Fruit fly (Drosophila melanogaster) whole organism, embryonic: ENCODE data around the gene CG46427.
A peak's percentile ranks its signal among the peaks of the same experiment; 100 is the strongest.

Experiments used
- Bgb ChIP-seq: fragments of 200-800 bp; sonication (Bioruptor generic); IDR thresholded peaks from 2 replicates; pipeline ENCODE4 v1.3.6; 2022; ENCODE audit warnings: missing biosample characterization, missing genetic modification characterization; ENCODE audit not compliant: partially characterized antibody
- CG10462 ChIP-seq: fragments of 200-800 bp; sonication (Bioruptor generic); optimal IDR thresholded peaks from 2 replicates; lab custom pipeline; 2016; ENCODE audit warnings: missing biosample characterization, missing genetic modification characterization
- CG10565 ChIP-seq: fragments of 200-800 bp; sonication (Bioruptor generic); optimal IDR thresholded peaks from 3 replicates; lab custom pipeline; 2016; ENCODE audit warnings: missing biosample characterization, mild to moderate bottlenecking, missing genetic modification characterization
- CG11723 ChIP-seq: fragments of 200-800 bp; sonication (Bioruptor generic); optimal IDR thresholded peaks from 2 replicates; lab custom pipeline; 2017; ENCODE audit warnings: missing biosample characterization, mild to moderate bottlenecking, missing genetic modification characterization
- CG13123 ChIP-seq: fragments of 200-800 bp; sonication (Bioruptor generic); optimal IDR thresholded peaks from 2 replicates; lab custom pipeline; 2016; ENCODE audit warnings: missing biosample characterization, missing genetic modification characterization
- CG13424 ChIP-seq: fragments of 200-800 bp; sonication (Bioruptor generic); optimal IDR thresholded peaks from 2 replicates; lab custom pipeline; 2019; ENCODE audit warnings: missing biosample characterization, mild to moderate bottlenecking, missing genetic modification characterization, moderate library complexity
- CG13624 ChIP-seq: fragments of 200-800 bp; sonication (Bioruptor generic); optimal IDR thresholded peaks from 2 replicates; lab custom pipeline; 2016; ENCODE audit warnings: missing biosample characterization, missing genetic modification characterization
- CG15479 ChIP-seq: fragments of 200-800 bp; sonication (Bioruptor generic); optimal IDR thresholded peaks from 3 replicates; lab custom pipeline; 2019; ENCODE audit warnings: missing biosample characterization, mild to moderate bottlenecking, missing genetic modification characterization, moderate library complexity
- CG15696 ChIP-seq: fragments of 200-800 bp; sonication (Bioruptor generic); optimal IDR thresholded peaks from 2 replicates; lab custom pipeline; 2019; ENCODE audit warnings: missing biosample characterization, mild to moderate bottlenecking, missing genetic modification characterization, moderate library complexity
- CG16863 ChIP-seq: fragments of 200-800 bp; sonication (Bioruptor generic); optimal IDR thresholded peaks from 3 replicates; lab custom pipeline; 2016; ENCODE audit warnings: missing biosample characterization, missing genetic modification characterization
- CG18262 ChIP-seq: fragments of 200-800 bp; optimal IDR thresholded peaks from 3 replicates; lab custom pipeline; 2019; ENCODE audit warnings: missing biosample characterization, mild to moderate bottlenecking, missing genetic modification characterization, moderate library complexity
- CG2889 ChIP-seq: fragments of 200-800 bp; sonication (Bioruptor generic); IDR thresholded peaks from 3 replicates; pipeline ENCODE4 v1.3.6; 2022; ENCODE audit warnings: missing biosample characterization, missing genetic modification characterization
- CG3407 ChIP-seq: fragments of 200-800 bp; sonication (Bioruptor generic); optimal IDR thresholded peaks from 2 replicates; lab custom pipeline; 2018; ENCODE audit warnings: missing biosample characterization, mild to moderate bottlenecking, missing genetic modification characterization
- CG34376 ChIP-seq: fragments of 200-800 bp; sonication (Bioruptor generic); optimal IDR thresholded peaks from 2 replicates; lab custom pipeline; 2018; ENCODE audit warnings: missing biosample characterization, mild to moderate bottlenecking, missing genetic modification characterization
- CG4730 ChIP-seq: fragments of 200-800 bp; sonication (Bioruptor generic); IDR thresholded peaks from 2 replicates; pipeline ENCODE4 v1.3.6; 2022; ENCODE audit warnings: missing biosample characterization, missing genetic modification characterization
- CG4820 ChIP-seq: fragments of 200-800 bp; sonication (Bioruptor generic); optimal IDR thresholded peaks from 3 replicates; lab custom pipeline; 2016; ENCODE audit warnings: missing biosample characterization, missing genetic modification characterization
- CG7839 ChIP-seq: fragments of 200-800 bp; sonication (Bioruptor generic); optimal IDR thresholded peaks from 3 replicates; lab custom pipeline; 2018; ENCODE audit warnings: missing biosample characterization, mild to moderate bottlenecking, missing genetic modification characterization, moderate library complexity
- CG7928 ChIP-seq: fragments of 200-800 bp; sonication (Bioruptor generic); optimal IDR thresholded peaks from 2 replicates; lab custom pipeline; 2017; ENCODE audit warnings: missing biosample characterization, mild to moderate bottlenecking, missing genetic modification characterization
- CG7963 ChIP-seq: fragments of 200-800 bp; sonication (Bioruptor generic); IDR thresholded peaks from 3 replicates; pipeline ENCODE4 v1.3.6; 2022; ENCODE audit warnings: missing biosample characterization, missing genetic modification characterization; ENCODE audit not compliant: partially characterized antibody
- Camta ChIP-seq: fragments of 200-800 bp; sonication (Bioruptor generic); optimal IDR thresholded peaks from 2 replicates; lab custom pipeline; 2016; ENCODE audit warnings: missing biosample characterization, missing genetic modification characterization
- Doc3 ChIP-seq: fragments of 200-800 bp; sonication (Bioruptor generic); IDR thresholded peaks from 3 replicates; pipeline ENCODE4 v1.3.6; 2022; ENCODE audit warnings: missing biosample characterization, missing genetic modification characterization; ENCODE audit not compliant: partially characterized antibody
- Fer1 ChIP-seq: fragments of 200-800 bp; sonication (Bioruptor generic); optimal IDR thresholded peaks from 2 replicates; lab custom pipeline; 2017; ENCODE audit warnings: missing biosample characterization, mild to moderate bottlenecking, missing genetic modification characterization
- HLH54F ChIP-seq: fragments of 200-800 bp; sonication (Bioruptor generic); optimal IDR thresholded peaks from 3 replicates; lab custom pipeline; 2016; ENCODE audit warnings: missing biosample characterization, missing genetic modification characterization
- Hey ChIP-seq: fragments of 200-800 bp; sonication (Bioruptor generic); optimal IDR thresholded peaks from 3 replicates; lab custom pipeline; 2018; ENCODE audit warnings: missing biosample characterization, mild to moderate bottlenecking, missing genetic modification characterization
- Hr51 ChIP-seq, 2 experiments: fragments of 200-800 bp; sonication (Bioruptor generic); optimal IDR thresholded peaks; 2 replicates in 1 of 2; 3 replicates in 1 of 2; lab custom pipeline; 2016 to 2018; ENCODE audit warnings: missing biosample characterization in 2 of 2, missing genetic modification characterization in 2 of 2, mild to moderate bottlenecking in 1 of 2, moderate library complexity in 1 of 2
- Jarid2 ChIP-seq: fragments of 200-800 bp; sonication (Bioruptor generic); optimal IDR thresholded peaks from 3 replicates; lab custom pipeline; 2017; ENCODE audit warnings: mild to moderate bottlenecking, missing biosample characterization, missing genetic modification reagents, missing genetic modification characterization
- Lhr ChIP-seq: fragments of 200-800 bp; sonication (Bioruptor generic); optimal IDR thresholded peaks from 3 replicates; lab custom pipeline; 2017; ENCODE audit warnings: mild to moderate bottlenecking, missing biosample characterization, missing genetic modification reagents, missing genetic modification characterization
- Myb ChIP-seq: fragments of 200-800 bp; sonication (Bioruptor generic); optimal IDR thresholded peaks from 2 replicates; lab custom pipeline; 2016; ENCODE audit warnings: missing biosample characterization, missing genetic modification characterization
- Ravus ChIP-seq: fragments of 200-800 bp; sonication (Bioruptor generic); IDR thresholded peaks from 2 replicates; pipeline ENCODE4 v1.3.6; 2022; ENCODE audit warnings: missing biosample characterization, missing genetic modification characterization
- Taf1 ChIP-seq: fragments of 200-800 bp; sonication (Bioruptor generic); IDR thresholded peaks from 2 replicates; pipeline ENCODE4 v1.3.6; 2022; ENCODE audit warnings: missing biosample characterization, missing genetic modification characterization
- cg ChIP-seq: fragments of 200-800 bp; sonication (Bioruptor generic); optimal IDR thresholded peaks from 3 replicates; lab custom pipeline; 2019; ENCODE audit warnings: missing biosample characterization, mild to moderate bottlenecking, missing genetic modification characterization, moderate library complexity
- cwo ChIP-seq: fragments of 200-800 bp; sonication (Bioruptor generic); optimal IDR thresholded peaks from 3 replicates; lab custom pipeline; 2017; ENCODE audit warnings: missing biosample characterization, missing genetic modification characterization, mild to moderate bottlenecking, moderate library complexity, missing genetic modification reagents
- da ChIP-seq: fragments of 200-800 bp; sonication (Bioruptor generic); optimal IDR thresholded peaks from 2 replicates; lab custom pipeline; 2016; ENCODE audit warnings: missing biosample characterization, missing genetic modification characterization
- esg ChIP-seq: fragments of 200-800 bp; sonication (Bioruptor generic); conservative IDR thresholded peaks from 2 replicates; pipeline ENCODE4 v1.3.6; 2022; ENCODE audit warnings: missing biosample characterization, missing genetic modification characterization
- eve ChIP-seq, 2 experiments: fragments of >200 bp; optimal IDR thresholded peaks; 2 replicates each; lab custom pipeline; 2017; ENCODE audit warnings: missing biosample characterization in 2 of 2, missing genetic modification characterization in 2 of 2
- exex ChIP-seq: fragments of 200-800 bp; sonication (Bioruptor generic); optimal IDR thresholded peaks from 4 replicates; lab custom pipeline; 2018; ENCODE audit warnings: missing biosample characterization, mild to moderate bottlenecking, missing genetic modification characterization, moderate library complexity
- gcm2 ChIP-seq: fragments of 200-800 bp; sonication (Bioruptor generic); optimal IDR thresholded peaks from 2 replicates; lab custom pipeline; 2016; ENCODE audit warnings: missing biosample characterization, missing genetic modification characterization
- hb ChIP-seq: fragments of 200-800 bp; sonication (Bioruptor generic); IDR thresholded peaks from 3 replicates; pipeline ENCODE4 v1.3.6; 2022; ENCODE audit warnings: missing biosample characterization, missing genetic modification characterization; ENCODE audit not compliant: partially characterized antibody
- ken ChIP-seq: fragments of 200-800 bp; sonication (Bioruptor generic); IDR thresholded peaks from 3 replicates; pipeline ENCODE4 v1.3.6; 2022; ENCODE audit warnings: missing biosample characterization, missing genetic modification characterization
- lmd ChIP-seq: fragments of 200-800 bp; sonication (Bioruptor generic); IDR thresholded peaks from 2 replicates; pipeline ENCODE4 v1.3.6; 2022; ENCODE audit warnings: missing biosample characterization, missing genetic modification characterization
- lola ChIP-seq, 3 experiments: fragments of >200 bp in 2 of 3; fragments of 200-800 bp in 1 of 3; sonication (Bioruptor generic) in 1 of 3; optimal IDR thresholded peaks; 2 replicates each; lab custom pipeline; 2017 to 2019; ENCODE audit warnings: missing biosample characterization in 3 of 3, missing genetic modification characterization in 3 of 3, mild to moderate bottlenecking in 1 of 3, moderate library complexity in 1 of 3
- slbo ChIP-seq: fragments of 200-800 bp; sonication (Bioruptor generic); IDR thresholded peaks from 2 replicates; pipeline ENCODE4 v1.3.6; 2022; ENCODE audit warnings: missing biosample characterization, missing genetic modification characterization
- slou ChIP-seq: fragments of 200-800 bp; sonication (Bioruptor generic); optimal IDR thresholded peaks from 3 replicates; lab custom pipeline; 2016; ENCODE audit warnings: missing biosample characterization, missing genetic modification characterization
- sug ChIP-seq: fragments of 200-800 bp; optimal IDR thresholded peaks from 2 replicates; lab custom pipeline; 2019; ENCODE audit warnings: missing biosample characterization, mild to moderate bottlenecking, missing genetic modification characterization, moderate library complexity
- tin ChIP-seq: fragments of 200-800 bp; sonication (Bioruptor generic); optimal IDR thresholded peaks from 3 replicates; lab custom pipeline; 2016; ENCODE audit warnings: missing biosample characterization, missing genetic modification characterization
- vvl ChIP-seq: fragments of 200-800 bp; sonication (Bioruptor generic); IDR thresholded peaks from 2 replicates; pipeline ENCODE4 v1.3.6; 2022; ENCODE audit warnings: missing biosample characterization, missing genetic modification characterization
- yki ChIP-seq: fragments of >200 bp; optimal IDR thresholded peaks from 3 replicates; lab custom pipeline; 2018
- zen ChIP-seq: fragments of 200-800 bp; sonication (Bioruptor generic); optimal IDR thresholded peaks from 3 replicates; lab custom pipeline; 2018; ENCODE audit warnings: missing biosample characterization, mild to moderate bottlenecking, missing genetic modification characterization, moderate library complexity

Gene CG46427

dm6 chr3R:12442601-12443533 lies 3.9 kb upstream of the CG46427 start (continued):
- no peak for TF ChIP-seq CG15696 (tag; lab: Kevin White, UChicago)
- no peak for TF ChIP-seq HLH54F (GFP tag; lab: Kevin White, UChicago)
- no peak for TF ChIP-seq yki (lab: Kevin White, UChicago)
- TF ChIP-seq slbo: peak; percentile 51; the same call in 1 of the 2 replicates
- no peak for TF ChIP-seq gcm2
- TF ChIP-seq Taf1: peak; percentile 39; the same call in 1 of the 2 replicates
- TF ChIP-seq CG3407 (GFP tag; lab: Kevin White, UChicago): no peak
- no peak for TF ChIP-seq Bgb (GFP tag; lab: Robert Waterston, UW)
- TF ChIP-seq da: no peak
- no peak for TF ChIP-seq esg
- TF ChIP-seq lmd (GFP tag; lab: Robert Waterston, UW): peak; percentile 24; the same call in 1 of the 2 replicates
- no peak for TF ChIP-seq CG2889 (GFP tag; lab: Robert Waterston, UW)
- TF ChIP-seq sug (tag; lab: Kevin White, UChicago): peak; percentile 6
- TF ChIP-seq CG7963 (GFP tag; lab: Robert Waterston, UW): no peak
- no peak for TF ChIP-seq lola (GFP tag; optimal IDR thresholded peaks at IDR 0.05; lab: Kevin White, UChicago)
- no peak for TF ChIP-seq Doc3 (GFP tag; lab: Robert Waterston, UW)
- peak; percentile 14 for TF ChIP-seq cwo (GFP tag; lab: Kevin White, UChicago)
- TF ChIP-seq zen (tag; lab: Kevin White, UChicago): no peak
- TF ChIP-seq hb: no peak
- TF ChIP-seq Fer1 (GFP tag; lab: Kevin White, UChicago): peak; percentile 33
- TF ChIP-seq eve (GFP tag; optimal IDR thresholded peaks at IDR 0.05; lab: Kevin White, UChicago): no peak
- TF ChIP-seq CG4730 (GFP tag; lab: Robert Waterston, UW): no peak
- TF ChIP-seq Hr51 (GFP tag; optimal IDR thresholded peaks at IDR 0.05; lab: Kevin White, UChicago): peak in 1 of 2 experiments; percentile 63
- no peak for TF ChIP-seq ken (GFP tag; lab: Robert Waterston, UW)
- TF ChIP-seq Lhr (GFP tag; lab: Kevin White, UChicago): no peak
- TF ChIP-seq CG7928: no peak
- no peak for TF ChIP-seq CG13123 (GFP tag; lab: Kevin White, UChicago)
- no peak for TF ChIP-seq CG15479 (GFP tag; lab: Kevin White, UChicago)
- TF ChIP-seq CG7839: peak; percentile 47
- no peak for TF ChIP-seq exex
- TF ChIP-seq cg: peak; percentile 9
- no peak for TF ChIP-seq CG10462
- TF ChIP-seq CG18262: peak; percentile 21
- TF ChIP-seq vvl (GFP tag; lab: Robert Waterston, UW): no peak
- no peak for TF ChIP-seq Camta (GFP tag; lab: Kevin White, UChicago)
- TF ChIP-seq Ravus (GFP tag; lab: Robert Waterston, UW): no peak
- TF ChIP-seq CG13424 (tag; lab: Kevin White, UChicago): peak; percentile 53
- TF ChIP-seq CG34376: no peak
- no peak for TF ChIP-seq tin (GFP tag; lab: Kevin White, UChicago)
- TF ChIP-seq CG11723 (GFP tag; lab: Kevin White, UChicago): no peak
- no peak for TF ChIP-seq CG10565 (GFP tag; lab: Kevin White, UChicago)
- TF ChIP-seq CG16863: no peak
- TF ChIP-seq Jarid2 (GFP tag; lab: Kevin White, UChicago): no peak
- no peak for TF ChIP-seq CG13624 (GFP tag; lab: Kevin White, UChicago)
- no peak for TF ChIP-seq Hey (tag; lab: Kevin White, UChicago)
- TF ChIP-seq slou (GFP tag; lab: Kevin White, UChicago): no peak
- no peak for TF ChIP-seq Myb (GFP tag; lab: Kevin White, UChicago)
- TF ChIP-seq CG4820: no peak
